Worm (Caenorhabditis elegans) whole organism, late embryonic: Measurements from ENCODE around the gene F44E2.4.

Experiments used
- C08G9.2 ChIP-seq: sonication (generic microtip); optimal IDR thresholded peaks from 2 replicates; lab custom pipeline; 2016; ENCODE audit warnings: mild to moderate bottlenecking, missing genetic modification characterization, moderate library complexity, missing compliant biosample characterization
- C38D4.7 ChIP-seq: fragments of 200-800 bp; sonication (Bioruptor generic); optimal IDR thresholded peaks from 2 replicates; lab custom pipeline; 2018; ENCODE audit warnings: mild to moderate bottlenecking, missing genetic modification characterization, moderate library complexity, missing compliant biosample characterization
- F13H6.1 ChIP-seq: sonication (generic microtip); optimal IDR thresholded peaks from 2 replicates; lab custom pipeline; 2016; ENCODE audit warnings: missing genetic modification characterization, missing compliant biosample characterization
- T23F11.4 ChIP-seq: fragments of 200-800 bp; sonication (Bioruptor generic); optimal IDR thresholded peaks from 2 replicates; lab custom pipeline; 2018; ENCODE audit warnings: mild to moderate bottlenecking, missing genetic modification characterization, missing compliant biosample characterization
- ama-1 ChIP-seq: fragments of 150-350 bp; optimal IDR thresholded peaks from 2 replicates; lab custom pipeline; 2014
- ceh-14 ChIP-seq: sonication (generic microtip); optimal IDR thresholded peaks from 2 replicates; lab custom pipeline; 2016; ENCODE audit warnings: missing genotype, missing genetic modification characterization, missing compliant biosample characterization
- ceh-18 ChIP-seq: sonication (generic microtip); optimal IDR thresholded peaks from 2 replicates; lab custom pipeline; 2016; ENCODE audit warnings: missing genetic modification characterization, missing compliant biosample characterization
- ceh-22 ChIP-seq: sonication (generic microtip); optimal IDR thresholded peaks from 2 replicates; lab custom pipeline; 2017; ENCODE audit warnings: missing biosample characterization, missing genetic modification characterization
- ceh-30 ChIP-seq: fragments of 150-350 bp; optimal IDR thresholded peaks from 2 replicates; lab custom pipeline; 2014; ENCODE audit warnings: missing biosample characterization, missing genetic modification characterization
- ceh-31 ChIP-seq: sonication (generic microtip); optimal IDR thresholded peaks from 2 replicates; lab custom pipeline; 2016; ENCODE audit warnings: missing genetic modification characterization, missing compliant biosample characterization
- ceh-34 ChIP-seq: sonication (generic microtip); optimal IDR thresholded peaks from 2 replicates; lab custom pipeline; 2016; ENCODE audit warnings: mild to moderate bottlenecking, missing genetic modification characterization, missing compliant biosample characterization
- ceh-48 ChIP-seq: sonication (generic microtip); optimal IDR thresholded peaks from 2 replicates; lab custom pipeline; 2016; ENCODE audit warnings: missing genetic modification characterization, inconsistent platforms, missing compliant biosample characterization
- ceh-6 ChIP-seq: fragments of 200-800 bp; sonication (Bioruptor generic); optimal IDR thresholded peaks from 2 replicates; lab custom pipeline; 2018; ENCODE audit warnings: mild to moderate bottlenecking, missing genetic modification characterization, missing compliant biosample characterization
- dmd-4 ChIP-seq: sonication (generic microtip); optimal IDR thresholded peaks from 2 replicates; lab custom pipeline; 2016; ENCODE audit warnings: borderline replicate concordance, missing genetic modification characterization, missing compliant biosample characterization
- elt-4 ChIP-seq: sonication (generic microtip); optimal IDR thresholded peaks from 2 replicates; lab custom pipeline; 2016; ENCODE audit warnings: missing genetic modification characterization, missing compliant biosample characterization
- ets-4 ChIP-seq: sonication (generic microtip); optimal IDR thresholded peaks from 2 replicates; lab custom pipeline; 2016; ENCODE audit warnings: missing genetic modification characterization, missing compliant biosample characterization
- eyg-1 ChIP-seq: sonication (generic microtip); optimal IDR thresholded peaks from 2 replicates; lab custom pipeline; 2016; ENCODE audit warnings: missing genotype, missing genetic modification characterization, missing compliant biosample characterization
- fax-1 ChIP-seq: sonication (generic microtip); optimal IDR thresholded peaks from 2 replicates; lab custom pipeline; 2016; ENCODE audit warnings: missing genotype, missing genetic modification characterization, missing compliant biosample characterization
- fkh-6 ChIP-seq: sonication (generic microtip); optimal IDR thresholded peaks from 2 replicates; lab custom pipeline; 2016; ENCODE audit warnings: missing genetic modification characterization, missing compliant biosample characterization
- gmeb-2 ChIP-seq: sonication (generic microtip); optimal IDR thresholded peaks from 2 replicates; lab custom pipeline; 2016; ENCODE audit warnings: missing genetic modification characterization, inconsistent platforms, missing compliant biosample characterization
- hlh-15 ChIP-seq: sonication (generic microtip); optimal IDR thresholded peaks from 2 replicates; lab custom pipeline; 2016; ENCODE audit warnings: missing genetic modification characterization, missing compliant biosample characterization
- hlh-8 ChIP-seq: sonication (generic microtip); optimal IDR thresholded peaks from 2 replicates; lab custom pipeline; 2016; ENCODE audit warnings: missing genotype, missing genetic modification characterization, missing compliant biosample characterization
- lin-11 ChIP-seq: fragments of 200-800 bp; sonication (Bioruptor generic); optimal IDR thresholded peaks from 2 replicates; lab custom pipeline; 2018; ENCODE audit warnings: mild to moderate bottlenecking, missing genetic modification characterization, missing compliant biosample characterization
- mec-3 ChIP-seq: sonication (generic microtip); optimal IDR thresholded peaks from 2 replicates; lab custom pipeline; 2016; ENCODE audit warnings: borderline replicate concordance, missing genetic modification characterization, missing compliant biosample characterization
- nfya-1 ChIP-seq: sonication (generic microtip); optimal IDR thresholded peaks from 2 replicates; lab custom pipeline; 2017; ENCODE audit warnings: missing genetic modification characterization, mild to moderate bottlenecking, missing compliant biosample characterization, antibody characterized with exemption, moderate library complexity
- odd-2 ChIP-seq: sonication (generic microtip); optimal IDR thresholded peaks from 2 replicates; lab custom pipeline; 2017; ENCODE audit warnings: antibody characterized with exemption, mild to moderate bottlenecking, missing genetic modification characterization, missing compliant biosample characterization
- pat-9 ChIP-seq: fragments of 200-800 bp; sonication (Bioruptor generic); optimal IDR thresholded peaks from 2 replicates; lab custom pipeline; 2018; ENCODE audit warnings: mild to moderate bottlenecking, missing genetic modification characterization, moderate library complexity, missing compliant biosample characterization
- pax-1 ChIP-seq: fragments of 150-350 bp; optimal IDR thresholded peaks from 2 replicates; lab custom pipeline; 2014; ENCODE audit warnings: missing biosample characterization, missing genetic modification characterization
- pha-4 ChIP-seq: fragments of 150-350 bp; optimal IDR thresholded peaks from 2 replicates; lab custom pipeline; 2018; ENCODE audit warnings: missing biosample characterization, missing genetic modification reagents, missing genetic modification characterization
- ref-2 ChIP-seq: sonication (generic microtip); optimal IDR thresholded peaks from 2 replicates; lab custom pipeline; 2016; ENCODE audit warnings: missing genetic modification characterization, missing compliant biosample characterization
- rnt-1 ChIP-seq: sonication (generic microtip); optimal IDR thresholded peaks from 2 replicates; lab custom pipeline; 2016; ENCODE audit warnings: missing genetic modification characterization, missing compliant biosample characterization
- sdc-2 ChIP-seq: sonication (generic microtip); optimal IDR thresholded peaks from 2 replicates; lab custom pipeline; 2016; ENCODE audit warnings: missing genotype, missing genetic modification characterization, missing compliant biosample characterization
- sox-2 ChIP-seq: fragments of 200-800 bp; sonication (Bioruptor generic); IDR thresholded peaks from 2 replicates; pipeline ENCODE4 v1.3.6; 2022; ENCODE audit warnings: missing genetic modification reagents, missing genetic modification characterization, missing compliant biosample characterization
- sox-4 ChIP-seq: sonication (generic microtip); optimal IDR thresholded peaks from 2 replicates; lab custom pipeline; 2017; ENCODE audit warnings: mild to moderate bottlenecking, missing genetic modification characterization, inconsistent platforms, missing compliant biosample characterization
- syd-9 ChIP-seq: sonication (generic microtip); optimal IDR thresholded peaks from 2 replicates; lab custom pipeline; 2016; ENCODE audit warnings: mild to moderate bottlenecking, missing genetic modification characterization, moderate library complexity, missing compliant biosample characterization
- tbx-2 ChIP-seq: sonication (generic microtip); optimal IDR thresholded peaks from 2 replicates; lab custom pipeline; 2016; ENCODE audit warnings: missing genetic modification characterization, missing compliant biosample characterization
- tbx-7 ChIP-seq: sonication (generic microtip); optimal IDR thresholded peaks from 2 replicates; lab custom pipeline; 2016; ENCODE audit warnings: missing genotype, missing genetic modification characterization, missing compliant biosample characterization
- ttx-3 ChIP-seq: sonication (generic microtip); optimal IDR thresholded peaks from 2 replicates; lab custom pipeline; 2016; ENCODE audit warnings: missing genetic modification reagents, missing genetic modification characterization, missing compliant biosample characterization
- unc-42 ChIP-seq: sonication (generic microtip); optimal IDR thresholded peaks from 2 replicates; lab custom pipeline; 2016; ENCODE audit warnings: missing genotype, missing genetic modification characterization, missing compliant biosample characterization
- unc-55 ChIP-seq: sonication (generic microtip); optimal IDR thresholded peaks from 2 replicates; lab custom pipeline; 2017; ENCODE audit warnings: missing biosample characterization, missing genetic modification reagents, missing genetic modification characterization

Gene F44E2.4

ce11 chrIII:8866038-8866437 is 27.8 kb upstream of the F44E2.4 start:
- TF ChIP-seq pha-4 (tag; lab: Kevin White, UChicago) (no peak), pat-9 (tag; lab: Kevin White, UChicago) (no peak), fkh-6 (tag; lab: Kevin White, UChicago) (no peak), tbx-7 (tag; lab: Kevin White, UChicago) (no peak), sox-2 (GFP tag; lab: Robert Waterston, UW) (no peak), unc-42 (tag; lab: Kevin White, UChicago) (no peak)

ce11 chrIII:8865294-8865766 is 27.1 kb upstream of the F44E2.4 start:
- TF ChIP-seq eyg-1 (tag; lab: Kevin White, UChicago) (peak; percentile 43), dmd-4 (tag; lab: Kevin White, UChicago) (peak; percentile 65), F13H6.1 (tag; lab: Kevin White, UChicago) (peak; percentile 41), ceh-6 (GFP tag; lab: Kevin White, UChicago) (peak; percentile 54), elt-4 (no peak), hlh-15 (no peak), fkh-6 (tag; lab: Kevin White, UChicago) (peak; percentile 3), lin-11 (no peak), tbx-2 (tag; lab: Kevin White, UChicago) (peak; percentile 73), nfya-1 (tag; lab: Kevin White, UChicago) (peak; percentile 15), ceh-14 (peak; percentile 64), sdc-2 (tag; lab: Kevin White, UChicago) (peak; percentile 66), ama-1 (lab: Kevin White, UChicago) (peak; percentile 13), ceh-48 (tag; lab: Kevin White, UChicago) (no peak), unc-55 (GFP tag; lab: Kevin White, UChicago) (peak; percentile 17), ceh-18 (tag; lab: Kevin White, UChicago) (peak; percentile 88), ceh-31 (tag; lab: Kevin White, UChicago) (peak; percentile 68), ceh-34 (tag; lab: Kevin White, UChicago) (peak; percentile 72), sox-4 (tag; lab: Kevin White, UChicago) (no peak), C08G9.2 (tag; lab: Kevin White, UChicago) (peak; percentile 36), C38D4.7 (GFP tag; lab: Kevin White, UChicago) (peak; percentile 10), rnt-1 (tag; lab: Kevin White, UChicago) (peak; percentile 78), pat-9 (tag; lab: Kevin White, UChicago) (peak; percentile 46), fax-1 (tag; lab: Kevin White, UChicago) (no peak), ceh-22 (tag; lab: Kevin White, UChicago) (no peak), ref-2 (tag; lab: Kevin White, UChicago) (peak; percentile 73), mec-3 (tag; lab: Kevin White, UChicago) (peak; percentile 6), T23F11.4 (GFP tag; lab: Kevin White, UChicago) (peak; percentile 57), ceh-30 (tag; lab: Kevin White, UChicago) (peak; percentile 35), odd-2 (tag; lab: Kevin White, UChicago) (no peak), syd-9 (peak; percentile 51), pax-1 (tag; lab: Kevin White, UChicago) (no peak), gmeb-2 (tag; lab: Kevin White, UChicago) (peak; percentile 10), ets-4 (tag; lab: Kevin White, UChicago) (peak; percentile 66)

- TF ChIP-seq unc-42 (tag; lab: Kevin White, UChicago) = no peak
- no peak for TF ChIP-seq ttx-3 (tag; lab: Kevin White, UChicago)
- no peak for TF ChIP-seq hlh-8 (tag; lab: Kevin White, UChicago)
Observed at ce11 chrIII:8858482-8858881, 20.3 kb upstream of the F44E2.4 start.
